In genomic region chrX:14580359-14580961, dm6 we compare ENCODE assay signal across 1 fruit fly cellular context.
TF ChIP-seq lines count a peak whose summit lies in the region.

Gene CG14414, plus strand, starts transcription at chrX:14580600.

TF ChIP-seq in whole organism, embryonic, 481 proteins besides CTCF, POLR2A, EP300 and RAD21 (continued from another document and continues in another):
- TF ChIP-seq NC2α (GFP tag; optimal IDR thresholded peaks at IDR 0.05; lab: Kevin White, UChicago) (no peak), CG31441 (GFP tag; IDR thresholded peaks at IDR 0.05; lab: Robert Waterston, UW) (no peak), Awh (GFP tag; IDR thresholded peaks at IDR 0.05; lab: Robert Waterston, UW) (no peak), lola (GFP tag; optimal IDR thresholded peaks at IDR 0.05; lab: Kevin White, UChicago) (no peak), sug (tag; optimal IDR thresholded peaks at IDR 0.05; lab: Kevin White, UChicago) (no peak), dan (GFP tag; IDR thresholded peaks at IDR 0.05; lab: Robert Waterston, UW) (no peak), HLH4C (GFP tag; IDR thresholded peaks at IDR 0.05; lab: Robert Waterston, UW; ENCODE audit: partially characterized antibody) (peak; percentile 80), CG10462 (GFP tag; optimal IDR thresholded peaks at IDR 0.05; lab: Kevin White, UChicago) (no peak), wor (GFP tag; IDR thresholded peaks at IDR 0.05; lab: Robert Waterston, UW) (no peak), Lpt (GFP tag; optimal IDR thresholded peaks at IDR 0.05; lab: Kevin White, UChicago) (no peak), CG34422 (GFP tag; IDR thresholded peaks at IDR 0.05; lab: Robert Waterston, UW) (no peak), CG5245 (GFP tag; optimal IDR thresholded peaks at IDR 0.05; lab: Kevin White, UChicago) (no peak), CG17802 (tag; optimal IDR thresholded peaks at IDR 0.05; lab: Kevin White, UChicago) (no peak), CG12659 (GFP tag; optimal IDR thresholded peaks at IDR 0.05; lab: Kevin White, UChicago) (peak; percentile 27), CG18619 (GFP tag; optimal IDR thresholded peaks at IDR 0.05; lab: Kevin White, UChicago) (no peak), CG15479 (GFP tag; optimal IDR thresholded peaks at IDR 0.05; lab: Kevin White, UChicago) (no peak), CG3407 (GFP tag; optimal IDR thresholded peaks at IDR 0.05; lab: Kevin White, UChicago) (no peak), D (optimal IDR thresholded peaks at IDR 0.05; lab: Kevin White, UChicago) (no peak), D (GFP tag; optimal IDR thresholded peaks at IDR 0.05; lab: Kevin White, UChicago) (no peak), Fer1 (GFP tag; optimal IDR thresholded peaks at IDR 0.05; lab: Kevin White, UChicago) (no peak), dmrt99B (tag; optimal IDR thresholded peaks at IDR 0.05; lab: Kevin White, UChicago) (no peak), ttk (GFP tag; IDR thresholded peaks at IDR 0.05; lab: Robert Waterston, UW) (no peak), rib (GFP tag; IDR thresholded peaks at IDR 0.05; lab: Robert Waterston, UW) (no peak), jumu (GFP tag; optimal IDR thresholded peaks at IDR 0.05; lab: Kevin White, UChicago) (peak; percentile 37), CG4854 (GFP tag; optimal IDR thresholded peaks at IDR 0.05; lab: Kevin White, UChicago) (peak; percentile 3), tx (GFP tag; optimal IDR thresholded peaks at IDR 0.05; lab: Kevin White, UChicago) (no peak), CG3065 (GFP tag; optimal IDR thresholded peaks at IDR 0.05; lab: Kevin White, UChicago) (no peak), Hand (GFP tag; optimal IDR thresholded peaks at IDR 0.05; lab: Kevin White, UChicago) (no peak), Ssrp (tag; optimal IDR thresholded peaks at IDR 0.05; lab: Kevin White, UChicago) (no peak), CG42726 (GFP tag; IDR thresholded peaks at IDR 0.05; lab: Robert Waterston, UW; ENCODE audit: partially characterized antibody) (peak; percentile 94), chn (GFP tag; optimal IDR thresholded peaks at IDR 0.05; lab: Kevin White, UChicago) (no peak), sqz (GFP tag; optimal IDR thresholded peaks at IDR 0.05; lab: Kevin White, UChicago) (no peak), CG15011 (GFP tag; optimal IDR thresholded peaks at IDR 0.05; lab: Kevin White, UChicago) (no peak), cwo (GFP tag; optimal IDR thresholded peaks at IDR 0.05; lab: Kevin White, UChicago) (no peak), exex (tag; optimal IDR thresholded peaks at IDR 0.05; lab: Kevin White, UChicago) (no peak), MESR4 (GFP tag; optimal IDR thresholded peaks at IDR 0.05; lab: Kevin White, UChicago) (peak; percentile 90), slbo (GFP tag; IDR thresholded peaks at IDR 0.05; lab: Robert Waterston, UW) (peak; percentile 74), Myb (GFP tag; optimal IDR thresholded peaks at IDR 0.05; lab: Kevin White, UChicago) (peak; percentile 79), bigmax (GFP tag; optimal IDR thresholded peaks at IDR 0.05; lab: Kevin White, UChicago) (no peak), mam (GFP tag; optimal IDR thresholded peaks at IDR 0.05; lab: Kevin White, UChicago) (peak; percentile 20), CG8290 (GFP tag; optimal IDR thresholded peaks at IDR 0.05; lab: Kevin White, UChicago) (no peak), CG8290 (tag; optimal IDR thresholded peaks at IDR 0.05; lab: Kevin White, UChicago) (peak in 1 of 2 experiments; percentile 72), CG17328 (GFP tag; IDR thresholded peaks at IDR 0.05; lab: Robert Waterston, UW) (no peak), ems (GFP tag; optimal IDR thresholded peaks at IDR 0.05; lab: Kevin White, UChicago) (peak; percentile 14), NK7.1 (GFP tag; optimal IDR thresholded peaks at IDR 0.05; lab: Kevin White, UChicago) (no peak), wdn (GFP tag; IDR thresholded peaks at IDR 0.05; lab: Robert Waterston, UW) (no peak), CG14710 (tag; optimal IDR thresholded peaks at IDR 0.05; lab: Kevin White, UChicago) (peak; percentile 46), CG9876 (GFP tag; optimal IDR thresholded peaks at IDR 0.05; lab: Kevin White, UChicago) (no peak), Hsf (GFP tag; optimal IDR thresholded peaks at IDR 0.05; lab: Kevin White, UChicago) (peak; percentile 31), CG10209 (GFP tag; optimal IDR thresholded peaks at IDR 0.05; lab: Kevin White, UChicago) (no peak), Optix (GFP tag; IDR thresholded peaks at IDR 0.05; lab: Robert Waterston, UW) (no peak), ro (GFP tag; IDR thresholded peaks at IDR 0.05; lab: Robert Waterston, UW) (no peak), row (GFP tag; IDR thresholded peaks at IDR 0.05; lab: Robert Waterston, UW) (peak; percentile 54), CG17385 (GFP tag; optimal IDR thresholded peaks at IDR 0.05; lab: Kevin White, UChicago) (no peak), CG4707 (GFP tag; optimal IDR thresholded peaks at IDR 0.05; lab: Kevin White, UChicago) (no peak), CG6765 (GFP tag; optimal IDR thresholded peaks at IDR 0.05; lab: Kevin White, UChicago) (no peak), Med (GFP tag; lab: Kevin White, UChicago) (peak; percentile 93), cg (GFP tag; optimal IDR thresholded peaks at IDR 0.05; lab: Kevin White, UChicago) (no peak), CG12391 (tag; optimal IDR thresholded peaks at IDR 0.05; lab: Kevin White, UChicago) (peak; percentile 4), da (GFP tag; optimal IDR thresholded peaks at IDR 0.05; lab: Kevin White, UChicago) (no peak), CG7963 (GFP tag; IDR thresholded peaks at IDR 0.05; lab: Robert Waterston, UW; ENCODE audit: partially characterized antibody) (peak; percentile 73), CG16813 (GFP tag; IDR thresholded peaks at IDR 0.05; lab: Robert Waterston, UW; ENCODE audit: partially characterized antibody) (peak; percentile 86), HHEX (GFP tag; optimal IDR thresholded peaks at IDR 0.05; lab: Kevin White, UChicago) (no peak), CG11093 (GFP tag; IDR thresholded peaks at IDR 0.05; lab: Robert Waterston, UW) (no peak), CG2889 (GFP tag; IDR thresholded peaks at IDR 0.05; lab: Robert Waterston, UW) (no peak), CG11085 (GFP tag; IDR thresholded peaks at IDR 0.05; lab: Robert Waterston, UW) (0 out of 2 replicates have a peak, but pooled peaks have one; percentile 14), CG15514 (GFP tag; optimal IDR thresholded peaks at IDR 0.05; lab: Kevin White, UChicago) (peak; percentile 75), Meics (GFP tag; optimal IDR thresholded peaks at IDR 0.05; lab: Kevin White, UChicago) (no peak), sens-2 (GFP tag; IDR thresholded peaks at IDR 0.05; lab: Robert Waterston, UW) (no peak), CG2120 (GFP tag; optimal IDR thresholded peaks at IDR 0.05; lab: Kevin White, UChicago) (peak; percentile 52), nmo (GFP tag; optimal IDR thresholded peaks at IDR 0.05; lab: Kevin White, UChicago) (peak; percentile 5), Sin3A (optimal IDR thresholded peaks at IDR 0.05; lab: Kevin White, UChicago) (peak; percentile 22), Ets65A (GFP tag; lab: Kevin White, UChicago) (peak; percentile 0), BEAF-32 (GFP tag; optimal IDR thresholded peaks at IDR 0.05; lab: Kevin White, UChicago) (peak; percentile 91), pfk (GFP tag; optimal IDR thresholded peaks at IDR 0.05; lab: Kevin White, UChicago) (no peak), CG30431 (GFP tag; optimal IDR thresholded peaks at IDR 0.05; lab: Kevin White, UChicago) (no peak), ftz-f1 (GFP tag; optimal IDR thresholded peaks at IDR 0.05; lab: Kevin White, UChicago) (no peak), Sry-β (GFP tag; optimal IDR thresholded peaks at IDR 0.05; lab: Kevin White, UChicago) (no peak), CG12155 (GFP tag; optimal IDR thresholded peaks at IDR 0.05; lab: Kevin White, UChicago) (peak; percentile 25), Dip3 (GFP tag; optimal IDR thresholded peaks at IDR 0.05; lab: Kevin White, UChicago) (no peak), CG4282 (GFP tag; optimal IDR thresholded peaks at IDR 0.05; lab: Kevin White, UChicago) (no peak), CG12219 (GFP tag; optimal IDR thresholded peaks at IDR 0.05; lab: Kevin White, UChicago) (no peak), slou (GFP tag; optimal IDR thresholded peaks at IDR 0.05; lab: Kevin White, UChicago) (no peak), CG7271 (tag; optimal IDR thresholded peaks at IDR 0.05; lab: Kevin White, UChicago) (no peak), danr (GFP tag; IDR thresholded peaks at IDR 0.05; lab: Robert Waterston, UW) (no peak), disco-r (GFP tag; optimal IDR thresholded peaks at IDR 0.05; lab: Kevin White, UChicago) (no peak), kah (GFP tag; optimal IDR thresholded peaks at IDR 0.05; lab: Kevin White, UChicago) (no peak), Ravus (GFP tag; IDR thresholded peaks at IDR 0.05; lab: Robert Waterston, UW) (no peak), gfzf (GFP tag; optimal IDR thresholded peaks at IDR 0.05; lab: Kevin White, UChicago) (peak; percentile 52), salm (tag; optimal IDR thresholded peaks at IDR 0.05; lab: Kevin White, UChicago) (no peak), tin (GFP tag; optimal IDR thresholded peaks at IDR 0.05; lab: Kevin White, UChicago) (no peak), Mad (GFP tag; optimal IDR thresholded peaks at IDR 0.05; lab: Kevin White, UChicago) (no peak), NFAT (GFP tag; IDR thresholded peaks at IDR 0.05; lab: Robert Waterston, UW) (peak; percentile 53; the same call in 1 of the 2 replicates), eve (GFP tag; optimal IDR thresholded peaks at IDR 0.05; lab: Kevin White, UChicago) (no peak), CG32532 (GFP tag; IDR thresholded peaks at IDR 0.05; lab: Robert Waterston, UW) (peak; percentile 51; the same call in 1 of the 2 replicates), Camta (GFP tag; optimal IDR thresholded peaks at IDR 0.05; lab: Kevin White, UChicago) (no peak), nerfin-2 (GFP tag; IDR thresholded peaks at IDR 0.05; lab: Robert Waterston, UW; ENCODE audit: partially characterized antibody) (peak; percentile 58), Max (GFP tag; optimal IDR thresholded peaks at IDR 0.05; lab: Kevin White, UChicago) (no peak), gem (tag; optimal IDR thresholded peaks at IDR 0.05; lab: Kevin White, UChicago) (no peak), CG10654 (GFP tag; optimal IDR thresholded peaks at IDR 0.05; lab: Kevin White, UChicago) (no peak), CG34376 (GFP tag; optimal IDR thresholded peaks at IDR 0.05; lab: Kevin White, UChicago) (no peak), grau (tag; optimal IDR thresholded peaks at IDR 0.05; lab: Kevin White, UChicago) (no peak), CG11723 (GFP tag; optimal IDR thresholded peaks at IDR 0.05; lab: Kevin White, UChicago) (no peak), twi (tag; optimal IDR thresholded peaks at IDR 0.05; lab: Kevin White, UChicago) (no peak), otp (GFP tag; IDR thresholded peaks at IDR 0.05; lab: Robert Waterston, UW) (no peak), CG11695 (GFP tag; IDR thresholded peaks at IDR 0.05; lab: Robert Waterston, UW) (0 out of 3 replicates have a peak, but pooled peaks have one; percentile 26), MBD-R2 (GFP tag; IDR thresholded peaks at IDR 0.05; lab: Robert Waterston, UW) (peak; percentile 90), Bgb (GFP tag; IDR thresholded peaks at IDR 0.05; lab: Robert Waterston, UW; ENCODE audit: partially characterized antibody) (peak; percentile 93), B-H2 (GFP tag; optimal IDR thresholded peaks at IDR 0.05; lab: Kevin White, UChicago) (no peak), ranshi (GFP tag; IDR thresholded peaks at IDR 0.05; lab: Robert Waterston, UW) (no peak), sc (optimal IDR thresholded peaks at IDR 0.05; lab: Kevin White, UChicago) (no peak), sc (GFP tag; optimal IDR thresholded peaks at IDR 0.05; lab: Kevin White, UChicago) (no peak), Dip2 (GFP tag; IDR thresholded peaks at IDR 0.05; lab: Robert Waterston, UW) (no peak), CG15696 (tag; optimal IDR thresholded peaks at IDR 0.05; lab: Kevin White, UChicago) (no peak), Sox100B (GFP tag; optimal IDR thresholded peaks at IDR 0.05; lab: Kevin White, UChicago) (no peak), p53 (GFP tag; optimal IDR thresholded peaks at IDR 0.05; lab: Kevin White, UChicago) (no peak), CG9215 (GFP tag; IDR thresholded peaks at IDR 0.05; lab: Robert Waterston, UW) (no peak), CG17912 (GFP tag; optimal IDR thresholded peaks at IDR 0.05; lab: Kevin White, UChicago) (no peak), stc (GFP tag; IDR thresholded peaks at IDR 0.05; lab: Robert Waterston, UW) (0 out of 2 replicates have a peak, but pooled peaks have one; percentile 16), Nf-YA (GFP tag; IDR thresholded peaks at IDR 0.05; lab: Robert Waterston, UW) (no peak), CG7745 (tag; optimal IDR thresholded peaks at IDR 0.05; lab: Kevin White, UChicago) (no peak), CG32767 (GFP tag; IDR thresholded peaks at IDR 0.05; lab: Robert Waterston, UW) (no peak), CG14860 (GFP tag; IDR thresholded peaks at IDR 0.05; lab: Robert Waterston, UW; ENCODE audit: partially characterized antibody) (peak; percentile 70), gce (GFP tag; IDR thresholded peaks at IDR 0.05; lab: Robert Waterston, UW) (no peak), Hmx (GFP tag; optimal IDR thresholded peaks at IDR 0.05; lab: Kevin White, UChicago) (no peak), CG15269 (tag; optimal IDR thresholded peaks at IDR 0.05; lab: Kevin White, UChicago) (no peak), pita (GFP tag; optimal IDR thresholded peaks at IDR 0.05; lab: Kevin White, UChicago) (peak; percentile 76), hbn (GFP tag; IDR thresholded peaks at IDR 0.05; lab: Robert Waterston, UW; ENCODE audit: partially characterized antibody) (peak; percentile 77), Jarid2 (GFP tag; optimal IDR thresholded peaks at IDR 0.05; lab: Kevin White, UChicago) (no peak), CG17612 (GFP tag; IDR thresholded peaks at IDR 0.05; lab: Robert Waterston, UW) (no peak), HLH3B (GFP tag; IDR thresholded peaks at IDR 0.05; lab: Robert Waterston, UW) (no peak), CG17829 (tag; optimal IDR thresholded peaks at IDR 0.05; lab: Kevin White, UChicago) (peak; percentile 45), ewg (GFP tag; optimal IDR thresholded peaks at IDR 0.05; lab: Kevin White, UChicago) (no peak), Hr39 (optimal IDR thresholded peaks at IDR 0.05; lab: Kevin White, UChicago) (no peak), nerfin-1 (tag; optimal IDR thresholded peaks at IDR 0.05; lab: Kevin White, UChicago) (no peak), CG6272 (GFP tag; IDR thresholded peaks at IDR 0.05; lab: Robert Waterston, UW) (peak; percentile 30; the same call in 1 of the 2 replicates), CG8944 (GFP tag; optimal IDR thresholded peaks at IDR 0.05; lab: Kevin White, UChicago) (no peak), kni (GFP tag; optimal IDR thresholded peaks at IDR 0.05; lab: Kevin White, UChicago) (no peak)
